Worm (Caenorhabditis elegans) whole organism, early embryonic: Measurements from ENCODE around the gene Y14H12B.2.

ENCODE experiments used
- B0310.2 ChIP-seq: sonication (generic microtip); optimal IDR thresholded peaks from 2 replicates; lab custom pipeline; 2016; ENCODE audit warnings: mild to moderate bottlenecking, missing genetic modification characterization, missing compliant biosample characterization
- aly-1 ChIP-seq: sonication (generic microtip); optimal IDR thresholded peaks from 2 replicates; lab custom pipeline; 2016; ENCODE audit warnings: missing genetic modification characterization, missing compliant biosample characterization
- ama-1 ChIP-seq: fragments of 150-350 bp; optimal IDR thresholded peaks from 2 replicates; lab custom pipeline; 2014
- ceh-13 ChIP-seq: fragments of 200-800 bp; sonication (Bioruptor generic); optimal IDR thresholded peaks from 2 replicates; lab custom pipeline; 2018; ENCODE audit warnings: mild to moderate bottlenecking, missing genetic modification characterization, missing compliant biosample characterization
- ceh-36 ChIP-seq: sonication (generic microtip); optimal IDR thresholded peaks from 2 replicates; lab custom pipeline; 2016; ENCODE audit warnings: missing genetic modification characterization, inconsistent platforms, missing compliant biosample characterization
- ets-7 ChIP-seq: sonication (generic microtip); optimal IDR thresholded peaks from 2 replicates; lab custom pipeline; 2016; ENCODE audit warnings: missing genotype, missing genetic modification characterization, missing compliant biosample characterization
- flt-1 ChIP-seq: fragments of 200-800 bp; sonication (Bioruptor generic); IDR thresholded peaks from 2 replicates; pipeline ENCODE4 v1.3.6; 2022; ENCODE audit warnings: missing genetic modification characterization, missing compliant biosample characterization
- hmbx-1 ChIP-seq: sonication (generic microtip); optimal IDR thresholded peaks from 2 replicates; lab custom pipeline; 2016; ENCODE audit warnings: mild to moderate bottlenecking, missing genetic modification characterization, missing compliant biosample characterization
- hmg-4 ChIP-seq: fragments of 200-800 bp; sonication (Bioruptor generic); optimal IDR thresholded peaks from 2 replicates; lab custom pipeline; 2018; ENCODE audit warnings: mild to moderate bottlenecking, missing genetic modification characterization, missing compliant biosample characterization
- hnd-1 ChIP-seq: sonication (generic microtip); optimal IDR thresholded peaks from 2 replicates; lab custom pipeline; 2016; ENCODE audit warnings: missing genetic modification characterization, missing compliant biosample characterization
- sea-1 ChIP-seq: fragments of 200-800 bp; sonication (Bioruptor generic); conservative IDR thresholded peaks from 2 replicates; pipeline ENCODE4 v1.3.6; 2022; ENCODE audit warnings: missing genetic modification characterization, missing compliant biosample characterization
- tbx-11 ChIP-seq: fragments of 200-800 bp; sonication (Bioruptor generic); IDR thresholded peaks from 2 replicates; pipeline ENCODE4 v1.3.6; 2022; ENCODE audit warnings: missing genetic modification characterization, missing compliant biosample characterization
- tbx-37 ChIP-seq: fragments of 200-800 bp; sonication (Bioruptor generic); conservative IDR thresholded peaks from 2 replicates; pipeline ENCODE4 v1.3.6; 2022; ENCODE audit warnings: missing genetic modification reagents, missing genetic modification characterization, missing compliant biosample characterization
- tra-4 ChIP-seq: sonication (generic microtip); optimal IDR thresholded peaks from 2 replicates; lab custom pipeline; 2017; ENCODE audit warnings: missing genetic modification characterization, missing compliant biosample characterization

ce11 chrII:3968808-3969207, 35.3 kb upstream of the Y14H12B.2 start:
- TF ChIP-seq ets-7 (tag; lab: Kevin White, UChicago) (no peak), flt-1 (GFP tag; lab: Robert Waterston, UW) (no peak), tra-4 (tag; lab: Kevin White, UChicago) (no peak), B0310.2 (no peak), tbx-37 (GFP tag; lab: Robert Waterston, UW) (0 out of 2 replicates have a peak, but pooled peaks have one; percentile 12), ama-1 (lab: Kevin White, UChicago) (no peak), hnd-1 (tag; lab: Kevin White, UChicago) (no peak), ceh-13 (no peak), aly-1 (tag; lab: Kevin White, UChicago) (peak; percentile 41), hmg-4 (GFP tag; lab: Kevin White, UChicago) (no peak), hmbx-1 (tag; lab: Kevin White, UChicago) (no peak), ceh-36 (tag; lab: Kevin White, UChicago) (no peak), sea-1 (GFP tag; lab: Robert Waterston, UW) (no peak), tbx-11 (no peak)
